In the genomic region with DNA sequence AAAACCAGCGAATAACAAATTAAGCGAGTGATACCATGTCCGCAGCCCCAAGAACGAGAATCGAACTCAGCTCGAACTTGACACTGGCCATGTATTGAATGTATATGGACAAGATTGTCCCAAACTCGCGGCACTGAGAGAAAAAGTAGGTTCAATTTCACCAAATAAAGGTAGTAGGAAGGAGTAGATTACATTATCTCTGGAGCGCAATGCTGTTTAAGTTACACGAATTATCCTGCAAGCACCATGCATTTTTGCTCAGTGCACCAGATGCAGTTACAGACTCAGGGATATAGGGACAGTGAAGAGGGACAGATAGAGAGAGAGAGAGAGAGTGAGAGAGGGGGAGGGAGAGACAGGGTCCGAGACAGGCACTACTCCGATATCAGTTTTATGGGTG, we compare ENCODE assay signal across 3 fruit fly cellular contexts.
TF ChIP-seq lines count a peak whose summit lies in the region.

No protein-coding gene starts in this region.

TF ChIP-seq in whole organism, embryonic, 481 proteins besides CTCF, POLR2A, EP300 and RAD21 (continued from another document and continues in another):
- TF ChIP-seq slp2 (GFP tag; optimal IDR thresholded peaks at IDR 0.05; lab: Kevin White, UChicago) (peak; percentile 45), CG2120 (GFP tag; optimal IDR thresholded peaks at IDR 0.05; lab: Kevin White, UChicago) (no peak), Eip74EF (GFP tag; optimal IDR thresholded peaks at IDR 0.05; lab: Kevin White, UChicago) (no peak), schlank (tag; optimal IDR thresholded peaks at IDR 0.05; lab: Kevin White, UChicago) (no peak), CG12769 (tag; optimal IDR thresholded peaks at IDR 0.05; lab: Kevin White, UChicago) (peak; percentile 34), luna (GFP tag; optimal IDR thresholded peaks at IDR 0.05; lab: Kevin White, UChicago) (no peak), dati (GFP tag; IDR thresholded peaks at IDR 0.05; lab: Robert Waterston, UW) (no peak), CG10959 (GFP tag; IDR thresholded peaks at IDR 0.05; lab: Robert Waterston, UW) (peak; percentile 78), MTF-1 (GFP tag; optimal IDR thresholded peaks at IDR 0.05; lab: Kevin White, UChicago; ENCODE audit: borderline replicate concordance) (no peak), CG14965 (GFP tag; optimal IDR thresholded peaks at IDR 0.05; lab: Kevin White, UChicago; ENCODE audit: borderline replicate concordance) (no peak), rib (GFP tag; IDR thresholded peaks at IDR 0.05; lab: Robert Waterston, UW) (no peak), trh (GFP tag; optimal IDR thresholded peaks at IDR 0.05; lab: Kevin White, UChicago) (no peak), CG6654 (GFP tag; optimal IDR thresholded peaks at IDR 0.05; lab: Kevin White, UChicago) (no peak), Bdp1 (GFP tag; optimal IDR thresholded peaks at IDR 0.05; lab: Kevin White, UChicago) (peak; percentile 5), run (tag; optimal IDR thresholded peaks at IDR 0.05; lab: Kevin White, UChicago) (no peak), chn (GFP tag; optimal IDR thresholded peaks at IDR 0.05; lab: Kevin White, UChicago) (peak; percentile 53), Myb (GFP tag; optimal IDR thresholded peaks at IDR 0.05; lab: Kevin White, UChicago) (no peak), zen2 (GFP tag; IDR thresholded peaks at IDR 0.05; lab: Robert Waterston, UW; ENCODE audit: partially characterized antibody) (no peak), NFAT (GFP tag; IDR thresholded peaks at IDR 0.05; lab: Robert Waterston, UW) (no peak), Ravus (GFP tag; IDR thresholded peaks at IDR 0.05; lab: Robert Waterston, UW) (no peak), CG15514 (GFP tag; optimal IDR thresholded peaks at IDR 0.05; lab: Kevin White, UChicago) (no peak), CG12942 (GFP tag; optimal IDR thresholded peaks at IDR 0.05; lab: Kevin White, UChicago) (no peak), Hr3 (GFP tag; optimal IDR thresholded peaks at IDR 0.05; lab: Kevin White, UChicago) (peak; percentile 1), CG1647 (GFP tag; optimal IDR thresholded peaks at IDR 0.05; lab: Kevin White, UChicago) (no peak), Sox100B (GFP tag; optimal IDR thresholded peaks at IDR 0.05; lab: Kevin White, UChicago) (no peak), CG13424 (tag; optimal IDR thresholded peaks at IDR 0.05; lab: Kevin White, UChicago) (peak; percentile 18), Neu2 (GFP tag; optimal IDR thresholded peaks at IDR 0.05; lab: Kevin White, UChicago; ENCODE audit: borderline replicate concordance) (no peak), pan (optimal IDR thresholded peaks at IDR 0.05; lab: Kevin White, UChicago) (no peak), pan (GFP tag; optimal IDR thresholded peaks at IDR 0.05 in 1 of 2, IDR thresholded peaks at IDR 0.05 in 1 of 2) (no peak), Dip3 (GFP tag; optimal IDR thresholded peaks at IDR 0.05; lab: Kevin White, UChicago) (no peak), CG11456 (GFP tag; IDR thresholded peaks at IDR 0.05; lab: Robert Waterston, UW) (0 out of 3 replicates have a peak, but pooled peaks have one; percentile 5), slbo (GFP tag; IDR thresholded peaks at IDR 0.05; lab: Robert Waterston, UW) (no peak), org-1 (GFP tag; optimal IDR thresholded peaks at IDR 0.05; lab: Kevin White, UChicago) (peak; percentile 33), corto (GFP tag; optimal IDR thresholded peaks at IDR 0.05; lab: Kevin White, UChicago) (peak; percentile 8), CG4328 (GFP tag; optimal IDR thresholded peaks at IDR 0.05; lab: Kevin White, UChicago) (no peak), Chrac-16 (GFP tag; optimal IDR thresholded peaks at IDR 0.05; lab: Kevin White, UChicago) (peak; percentile 60), CG30431 (GFP tag; optimal IDR thresholded peaks at IDR 0.05; lab: Kevin White, UChicago) (peak; percentile 78), CG34422 (GFP tag; IDR thresholded peaks at IDR 0.05; lab: Robert Waterston, UW) (peak; percentile 53; the same call in 2 of the 3 replicates), CG10431 (GFP tag; optimal IDR thresholded peaks at IDR 0.05; lab: Kevin White, UChicago) (no peak), CG13624 (GFP tag; optimal IDR thresholded peaks at IDR 0.05; lab: Kevin White, UChicago) (no peak), CG7745 (tag; optimal IDR thresholded peaks at IDR 0.05; lab: Kevin White, UChicago) (no peak), dysf (GFP tag; IDR thresholded peaks at IDR 0.05; lab: Robert Waterston, UW) (peak; percentile 55; the same call in 2 of the 3 replicates)

TF ChIP-seq in whole organism, prepupa, 60 proteins besides CTCF, POLR2A, EP300 and RAD21 (continued from another document):
- peak; percentile 68 for TF ChIP-seq Sox15 (GFP tag; optimal IDR thresholded peaks at IDR 0.05; lab: Kevin White, UChicago)
- TF ChIP-seq acj6 (GFP tag; optimal IDR thresholded peaks at IDR 0.05; lab: Kevin White, UChicago) = peak; percentile 82
- peak; percentile 9 for TF ChIP-seq fd85E (GFP tag; optimal IDR thresholded peaks at IDR 0.05; lab: Kevin White, UChicago)
- no peak for TF ChIP-seq CG4318 (GFP tag; optimal IDR thresholded peaks at IDR 0.05; lab: Kevin White, UChicago)
- TF ChIP-seq dac (GFP tag; optimal IDR thresholded peaks at IDR 0.05; lab: Kevin White, UChicago) = no peak
- peak; percentile 39 for TF ChIP-seq Blimp-1 (GFP tag; optimal IDR thresholded peaks at IDR 0.05; lab: Kevin White, UChicago)
- peak; percentile 34; the same call in 1 of the 3 replicates for TF ChIP-seq CG8119 (GFP tag; IDR thresholded peaks at IDR 0.05; lab: Robert Waterston, UW)
- peak; percentile 68 for TF ChIP-seq Smox (GFP tag; optimal IDR thresholded peaks at IDR 0.05; lab: Kevin White, UChicago)
- peak; percentile 91 for TF ChIP-seq CG3032 (tag; optimal IDR thresholded peaks at IDR 0.05; lab: Kevin White, UChicago)
- TF ChIP-seq CG15336 (GFP tag; IDR thresholded peaks at IDR 0.05; lab: Robert Waterston, UW) = no peak
- TF ChIP-seq spab (GFP tag; optimal IDR thresholded peaks at IDR 0.05; lab: Kevin White, UChicago) = peak; percentile 86
- TF ChIP-seq net (GFP tag; optimal IDR thresholded peaks at IDR 0.05; lab: Kevin White, UChicago) = peak; percentile 63
- TF ChIP-seq CG32006 (GFP tag; optimal IDR thresholded peaks at IDR 0.05; lab: Kevin White, UChicago) = peak; percentile 53
- TF ChIP-seq CG16779 (tag; optimal IDR thresholded peaks at IDR 0.05; lab: Kevin White, UChicago) = peak; percentile 3
- TF ChIP-seq lz (GFP tag; optimal IDR thresholded peaks at IDR 0.05; lab: Kevin White, UChicago) = peak; percentile 81
- TF ChIP-seq eg (GFP tag; IDR thresholded peaks at IDR 0.05; lab: Robert Waterston, UW) = peak; percentile 62; the same call in 2 of the 3 replicates
- TF ChIP-seq Ets96B (tag; optimal IDR thresholded peaks at IDR 0.05; lab: Kevin White, UChicago) = peak; percentile 88
- no peak for TF ChIP-seq Lpt (GFP tag; optimal IDR thresholded peaks at IDR 0.05; lab: Kevin White, UChicago)
- no peak for TF ChIP-seq fkh (GFP tag; optimal IDR thresholded peaks at IDR 0.05; lab: Kevin White, UChicago)
- peak; percentile 76 for TF ChIP-seq Met (GFP tag; optimal IDR thresholded peaks at IDR 0.05; lab: Kevin White, UChicago)
- peak; percentile 87 for TF ChIP-seq CG1621 (tag; optimal IDR thresholded peaks at IDR 0.05; lab: Kevin White, UChicago)
- TF ChIP-seq Hr39 (GFP tag; optimal IDR thresholded peaks at IDR 0.05; lab: Kevin White, UChicago) = peak; percentile 84
- peak; percentile 76 for TF ChIP-seq CG34406 (GFP tag; optimal IDR thresholded peaks at IDR 0.05; lab: Kevin White, UChicago)
- TF ChIP-seq Hr4 (GFP tag; optimal IDR thresholded peaks at IDR 0.05; lab: Kevin White, UChicago) = peak; percentile 29
- peak; percentile 63; the same call in 1 of the 2 replicates for TF ChIP-seq Gug (GFP tag; IDR thresholded peaks at IDR 0.05; lab: Robert Waterston, UW)
- peak; percentile 83 for TF ChIP-seq pdm3 (GFP tag; optimal IDR thresholded peaks at IDR 0.05; lab: Kevin White, UChicago)
- TF ChIP-seq CG3919 (GFP tag; optimal IDR thresholded peaks at IDR 0.05; lab: Kevin White, UChicago) = peak; percentile 88
- peak; percentile 81 for TF ChIP-seq Eip75B (GFP tag; optimal IDR thresholded peaks at IDR 0.05; lab: Kevin White, UChicago)
- TF ChIP-seq cyc (GFP tag; optimal IDR thresholded peaks at IDR 0.05; lab: Kevin White, UChicago) = peak; percentile 88
- TF ChIP-seq CG7368 (GFP tag; optimal IDR thresholded peaks at IDR 0.05; lab: Kevin White, UChicago) = peak; percentile 77
- peak; percentile 81 for TF ChIP-seq Sox102F (GFP tag; optimal IDR thresholded peaks at IDR 0.05; lab: Kevin White, UChicago)
- TF ChIP-seq dsx (GFP tag; optimal IDR thresholded peaks at IDR 0.05; lab: Kevin White, UChicago; ENCODE audit: poor library complexity, severe bottlenecking) = peak; percentile 89
- TF ChIP-seq CG8632 (GFP tag; optimal IDR thresholded peaks at IDR 0.05; lab: Kevin White, UChicago) = peak; percentile 76
- TF ChIP-seq CG11762 (GFP tag; optimal IDR thresholded peaks at IDR 0.05; lab: Kevin White, UChicago; ENCODE audit: insufficient read depth) = peak; percentile 46
- no peak for TF ChIP-seq Hr38 (GFP tag; optimal IDR thresholded peaks at IDR 0.05; lab: Kevin White, UChicago)
- peak; percentile 93 for TF ChIP-seq CG6163 (GFP tag; IDR thresholded peaks at IDR 0.05; lab: Robert Waterston, UW)
- TF ChIP-seq OdsH (GFP tag; optimal IDR thresholded peaks at IDR 0.05; lab: Kevin White, UChicago) = peak; percentile 84
- TF ChIP-seq CG11902 (GFP tag; optimal IDR thresholded peaks at IDR 0.05; lab: Kevin White, UChicago) = peak; percentile 83

TF ChIP-seq in whole organism, wandering third instar larva, 38 proteins besides CTCF, POLR2A, EP300 and RAD21 (continued from another document):
- TF ChIP-seq ey (GFP tag; optimal IDR thresholded peaks at IDR 0.05; lab: Kevin White, UChicago) (peak; percentile 82), Jra (GFP tag; optimal IDR thresholded peaks at IDR 0.05; lab: Kevin White, UChicago) (peak; percentile 14), lola (GFP tag; optimal IDR thresholded peaks at IDR 0.05; lab: Kevin White, UChicago) (no peak), sv (GFP tag; optimal IDR thresholded peaks at IDR 0.05; lab: Kevin White, UChicago) (peak; percentile 3), h (GFP tag; optimal IDR thresholded peaks at IDR 0.05; lab: Kevin White, UChicago) (peak; percentile 82), GATAd (GFP tag; optimal IDR thresholded peaks at IDR 0.05; lab: Kevin White, UChicago) (no peak), dl (GFP tag; optimal IDR thresholded peaks at IDR 0.05; lab: Kevin White, UChicago; ENCODE audit: insufficient read depth in 1 of 2, partially characterized antibody in 2 of 2) (no peak), dmrt93B (GFP tag; optimal IDR thresholded peaks at IDR 0.05; lab: Kevin White, UChicago) (peak; percentile 47), Hnf4 (GFP tag; optimal IDR thresholded peaks at IDR 0.05; lab: Kevin White, UChicago) (peak; percentile 69), dsf (GFP tag; optimal IDR thresholded peaks at IDR 0.05; lab: Kevin White, UChicago; ENCODE audit: borderline replicate concordance) (no peak)
